Fruit fly (Drosophila melanogaster) whole organism, pupa: ENCODE data around the gene spn-A.

Experiments
- CG10348 ChIP-seq: fragments of 200-800 bp; sonication (Bioruptor generic); IDR thresholded peaks from 2 replicates; pipeline ENCODE4 v1.3.6; 2022; ENCODE audit warnings: missing biosample characterization, missing genetic modification characterization
- CG12605 ChIP-seq: fragments of 200-800 bp; sonication (Bioruptor generic); IDR thresholded peaks from 2 replicates; pipeline ENCODE4 v1.3.6; 2022; ENCODE audit warnings: missing biosample characterization, missing genetic modification characterization
- CG13204 ChIP-seq: fragments of 200-800 bp; sonication (Bioruptor generic); optimal IDR thresholded peaks from 2 replicates; lab custom pipeline; 2018; ENCODE audit warnings: missing biosample characterization, mild to moderate bottlenecking, missing genetic modification characterization, moderate library complexity
- CG14655 ChIP-seq: fragments of 200-800 bp; sonication (Bioruptor generic); optimal IDR thresholded peaks from 3 replicates; lab custom pipeline; 2017; ENCODE audit warnings: mild to moderate bottlenecking, missing biosample characterization, missing genetic modification reagents, missing genetic modification characterization
- CG15710 ChIP-seq: fragments of 200-800 bp; sonication (Bioruptor generic); optimal IDR thresholded peaks from 2 replicates; lab custom pipeline; 2018; ENCODE audit warnings: missing biosample characterization, mild to moderate bottlenecking, missing genetic modification characterization, moderate library complexity
- CG17806 ChIP-seq: fragments of 200-800 bp; sonication (Bioruptor generic); optimal IDR thresholded peaks from 2 replicates; lab custom pipeline; 2018; ENCODE audit warnings: missing biosample characterization, mild to moderate bottlenecking, missing genetic modification characterization, moderate library complexity
- CG32121 ChIP-seq: fragments of 200-800 bp; sonication (Bioruptor generic); IDR thresholded peaks from 2 replicates; pipeline ENCODE4 v1.3.6; 2022; ENCODE audit warnings: missing biosample characterization, missing genetic modification characterization
- CG34367 ChIP-seq: fragments of 200-800 bp; sonication (Bioruptor generic); optimal IDR thresholded peaks from 2 replicates; lab custom pipeline; 2018; ENCODE audit warnings: missing biosample characterization, mild to moderate bottlenecking, missing genetic modification characterization
- CG4496 ChIP-seq: fragments of 200-800 bp; sonication (Bioruptor generic); IDR thresholded peaks from 3 replicates; pipeline ENCODE4 v1.3.6; 2022; ENCODE audit warnings: missing biosample characterization, missing genetic modification characterization
- CG8159 ChIP-seq: fragments of 200-800 bp; sonication (Bioruptor generic); optimal IDR thresholded peaks from 3 replicates; lab custom pipeline; 2018; ENCODE audit warnings: missing biosample characterization, mild to moderate bottlenecking, missing genetic modification characterization, moderate library complexity
- CG8301 ChIP-seq: fragments of 200-800 bp; sonication (Bioruptor generic); optimal IDR thresholded peaks from 2 replicates; lab custom pipeline; 2018; ENCODE audit warnings: missing biosample characterization, mild to moderate bottlenecking, missing genetic modification characterization
- CG9948 ChIP-seq: fragments of 200-800 bp; sonication (Bioruptor generic); optimal IDR thresholded peaks from 2 replicates; lab custom pipeline; 2018; ENCODE audit warnings: missing biosample characterization, mild to moderate bottlenecking, missing genetic modification characterization, moderate library complexity
- D1 ChIP-seq: fragments of 200-800 bp; sonication (Bioruptor generic); optimal IDR thresholded peaks from 2 replicates; lab custom pipeline; 2018; ENCODE audit warnings: missing biosample characterization, mild to moderate bottlenecking, missing genetic modification characterization, moderate library complexity
- EcR ChIP-seq: fragments of 200-800 bp; sonication (Bioruptor generic); optimal IDR thresholded peaks from 3 replicates; lab custom pipeline; 2019; ENCODE audit warnings: missing biosample characterization, missing genetic modification characterization, mild to moderate bottlenecking, moderate library complexity, missing genetic modification reagents
- Ets98B ChIP-seq: fragments of 200-800 bp; sonication (Bioruptor generic); IDR thresholded peaks from 2 replicates; pipeline ENCODE4 v1.3.6; 2022; ENCODE audit warnings: missing biosample characterization, missing genetic modification characterization
- Pif1A ChIP-seq: fragments of 200-800 bp; sonication (Bioruptor generic); optimal IDR thresholded peaks from 3 replicates; lab custom pipeline; 2016; ENCODE audit warnings: missing biosample characterization, missing genetic modification characterization
- Pif1B ChIP-seq: fragments of 200-800 bp; sonication (Bioruptor generic); optimal IDR thresholded peaks from 3 replicates; lab custom pipeline; 2016; ENCODE audit warnings: missing biosample characterization, missing genetic modification characterization
- Snoo ChIP-seq: fragments of 200-800 bp; sonication (Bioruptor generic); optimal IDR thresholded peaks from 3 replicates; lab custom pipeline; 2017; ENCODE audit warnings: missing biosample characterization, mild to moderate bottlenecking, missing genetic modification characterization, inconsistent platforms
- fd96Ca ChIP-seq: fragments of 200-800 bp; sonication (Bioruptor generic); IDR thresholded peaks from 3 replicates; pipeline ENCODE4 v1.3.6; 2022; ENCODE audit warnings: missing biosample characterization, missing genetic modification characterization
- gl ChIP-seq: fragments of 200-800 bp; sonication (Bioruptor generic); optimal IDR thresholded peaks from 2 replicates; lab custom pipeline; 2018; ENCODE audit warnings: missing biosample characterization, mild to moderate bottlenecking, missing genetic modification characterization
- rn ChIP-seq: fragments of 200-800 bp; sonication (Bioruptor generic); IDR thresholded peaks from 2 replicates; pipeline ENCODE4 v1.3.6; 2022; ENCODE audit warnings: missing biosample characterization, missing genetic modification characterization

spn-A gene

dm6 chr3R:30100976-30101332 is 45.1 kb upstream of the spn-A start:
- TF ChIP-seq D1 (tag; lab: Kevin White, UChicago): peak; percentile 5
- TF ChIP-seq CG32121 (GFP tag; lab: Robert Waterston, UW): no peak
- TF ChIP-seq Pif1B (GFP tag; lab: Kevin White, UChicago): no peak
- TF ChIP-seq EcR (GFP tag; lab: Kevin White, UChicago): no peak
- no peak for TF ChIP-seq fd96Ca (GFP tag; lab: Robert Waterston, UW)
- no peak for TF ChIP-seq CG10348 (GFP tag; lab: Robert Waterston, UW)
- peak; percentile 46 for TF ChIP-seq CG14655 (GFP tag; lab: Kevin White, UChicago)
- TF ChIP-seq Snoo: no peak
- no peak for TF ChIP-seq CG4496
- no peak for TF ChIP-seq CG12605 (GFP tag; lab: Robert Waterston, UW)
- peak; percentile 14 for TF ChIP-seq Pif1A (GFP tag; lab: Kevin White, UChicago)
- peak; percentile 35 for TF ChIP-seq CG34367 (tag; lab: Kevin White, UChicago)
- TF ChIP-seq gl: no peak
- TF ChIP-seq Ets98B (GFP tag; lab: Robert Waterston, UW): no peak; the same call in 1 of the 2 replicates
- TF ChIP-seq CG8159 (tag; lab: Kevin White, UChicago): peak; percentile 55
- TF ChIP-seq CG13204 (GFP tag; lab: Kevin White, UChicago): no peak
- TF ChIP-seq rn (GFP tag; lab: Robert Waterston, UW): no peak
- peak; percentile 18 for TF ChIP-seq CG8301
- TF ChIP-seq CG17806: peak; percentile 14
- peak; percentile 32 for TF ChIP-seq CG9948 (tag; lab: Kevin White, UChicago)
- TF ChIP-seq CG15710 (tag; lab: Kevin White, UChicago): peak; percentile 64

dm6 chr3R:30100325-30100975 is 44.6 kb upstream of the spn-A start:
- TF ChIP-seq rn (GFP tag; lab: Robert Waterston, UW): 0 out of 2 replicates have a peak, but pooled peaks have one; percentile 30
- peak; percentile 9; the same call in 1 of the 3 replicates for TF ChIP-seq CG4496
- peak; percentile 36 for TF ChIP-seq CG13204 (GFP tag; lab: Kevin White, UChicago)
- no peak for TF ChIP-seq CG10348 (GFP tag; lab: Robert Waterston, UW)
- TF ChIP-seq fd96Ca (GFP tag; lab: Robert Waterston, UW): peak; percentile 26; the same call in 1 of the 3 replicates
- TF ChIP-seq CG32121 (GFP tag; lab: Robert Waterston, UW): peak; percentile 12; the same call in 1 of the 2 replicates
- no peak for TF ChIP-seq CG17806
- no peak for TF ChIP-seq D1 (tag; lab: Kevin White, UChicago)
- no peak for TF ChIP-seq CG14655 (GFP tag; lab: Kevin White, UChicago)
- peak; percentile 2 for TF ChIP-seq gl
- no peak for TF ChIP-seq CG8301
- TF ChIP-seq EcR (GFP tag; lab: Kevin White, UChicago): peak; percentile 52
- no peak for TF ChIP-seq CG34367 (tag; lab: Kevin White, UChicago)
- TF ChIP-seq CG15710 (tag; lab: Kevin White, UChicago): no peak

- TF ChIP-seq rn (GFP tag; lab: Robert Waterston, UW) (no peak), Snoo (peak; percentile 47), fd96Ca (GFP tag; lab: Robert Waterston, UW) (peak; percentile 71), CG13204 (GFP tag; lab: Kevin White, UChicago) (peak; percentile 47), CG34367 (tag; lab: Kevin White, UChicago) (no peak), CG15710 (tag; lab: Kevin White, UChicago) (no peak), D1 (tag; lab: Kevin White, UChicago) (no peak), EcR (GFP tag; lab: Kevin White, UChicago) (peak; percentile 17), Ets98B (GFP tag; lab: Robert Waterston, UW) (peak; percentile 82; the same call in 1 of the 2 replicates), CG8159 (tag; lab: Kevin White, UChicago) (no peak), Pif1A (GFP tag; lab: Kevin White, UChicago) (no peak), CG12605 (GFP tag; lab: Robert Waterston, UW) (peak; percentile 78), CG4496 (peak; percentile 89), CG17806 (no peak), gl (no peak), Pif1B (GFP tag; lab: Kevin White, UChicago) (peak; percentile 44), CG32121 (GFP tag; lab: Robert Waterston, UW) (peak; percentile 50; the same call in 1 of the 2 replicates), CG8301 (no peak), CG14655 (GFP tag; lab: Kevin White, UChicago) (no peak), CG9948 (tag; lab: Kevin White, UChicago) (no peak), CG10348 (GFP tag; lab: Robert Waterston, UW) (no peak)
Measured at dm6 chr3R:30099341-30099871, 43.6 kb upstream of the spn-A start.

dm6 chr3R:30098229-30098628 is 42.4 kb upstream of the spn-A start:
- no peak for TF ChIP-seq CG34367 (tag; lab: Kevin White, UChicago)
- no peak for TF ChIP-seq fd96Ca (GFP tag; lab: Robert Waterston, UW)
- TF ChIP-seq CG17806: no peak
- no peak for TF ChIP-seq EcR (GFP tag; lab: Kevin White, UChicago)
- TF ChIP-seq CG32121 (GFP tag; lab: Robert Waterston, UW): no peak

dm6 chr3R:30095855-30096254 is 40.0 kb upstream of the spn-A start:
- TF ChIP-seq CG8159 (tag; lab: Kevin White, UChicago) (peak; percentile 82), CG12605 (GFP tag; lab: Robert Waterston, UW) (peak; percentile 91), CG15710 (tag; lab: Kevin White, UChicago) (peak; percentile 79), rn (GFP tag; lab: Robert Waterston, UW) (peak; percentile 90), CG17806 (peak; percentile 83), CG9948 (tag; lab: Kevin White, UChicago) (peak; percentile 77), CG4496 (peak; percentile 97), D1 (tag; lab: Kevin White, UChicago) (no peak), CG32121 (GFP tag; lab: Robert Waterston, UW) (peak; percentile 95), CG14655 (GFP tag; lab: Kevin White, UChicago) (peak; percentile 88), CG8301 (peak; percentile 90), Snoo (peak; percentile 31), Pif1B (GFP tag; lab: Kevin White, UChicago) (peak; percentile 81), gl (peak; percentile 52), Pif1A (GFP tag; lab: Kevin White, UChicago) (peak; percentile 69), CG34367 (tag; lab: Kevin White, UChicago) (peak; percentile 81), Ets98B (GFP tag; lab: Robert Waterston, UW) (peak; percentile 96), fd96Ca (GFP tag; lab: Robert Waterston, UW) (peak; percentile 97), EcR (GFP tag; lab: Kevin White, UChicago) (no peak), CG10348 (GFP tag; lab: Robert Waterston, UW) (peak; percentile 78), CG13204 (GFP tag; lab: Kevin White, UChicago) (no peak)
- TF ChIP-seq, all 21 proteins: peak for 18
